Worm (Caenorhabditis elegans) whole organism, mixed stage, embryonic: ENCODE data around the gene cah-3.

Source experiments
- elt-3 ChIP-seq: fragments of 150-350 bp; optimal IDR thresholded peaks from 2 replicates; lab custom pipeline; 2014; ENCODE audit warnings: missing biosample characterization, missing genetic modification characterization
- nhr-12 ChIP-seq: fragments of 150-350 bp; optimal IDR thresholded peaks from 2 replicates; lab custom pipeline; 2014; ENCODE audit warnings: missing biosample characterization, missing genetic modification characterization
- nhr-237 ChIP-seq: fragments of 150-350 bp; optimal IDR thresholded peaks from 2 replicates; lab custom pipeline; 2014; ENCODE audit warnings: missing biosample characterization, missing genetic modification characterization
- nhr-28 ChIP-seq: fragments of 150-350 bp; optimal IDR thresholded peaks from 2 replicates; lab custom pipeline; 2014; ENCODE audit warnings: missing biosample characterization, missing genetic modification characterization
- snpc-4 ChIP-seq: fragments of 150-350 bp; optimal IDR thresholded peaks from 2 replicates; lab custom pipeline; 2014; ENCODE audit warnings: missing biosample characterization, missing genetic modification characterization
- unc-62 ChIP-seq: fragments of 150-350 bp; optimal IDR thresholded peaks from 2 replicates; lab custom pipeline; 2014; ENCODE audit warnings: missing biosample characterization, missing genetic modification reagents, missing genetic modification characterization

ce11 chrX:16447116-16447515, 40.2 kb upstream of the cah-3 start:
- no peak for TF ChIP-seq nhr-12 (tag; lab: Kevin White, UChicago)
- TF ChIP-seq snpc-4, result no peak
- TF ChIP-seq nhr-28 (tag; lab: Kevin White, UChicago), result no peak
- TF ChIP-seq nhr-237 (tag; lab: Kevin White, UChicago), result no peak
- no peak for TF ChIP-seq unc-62
- no peak for TF ChIP-seq elt-3
